Worm (Caenorhabditis elegans) whole organism, L2 larva: ENCODE data around the gene F59A7.2.

ENCODE experiments used
- C34F6.9 ChIP-seq: fragments of 150-350 bp; optimal IDR thresholded peaks from 2 replicates; lab custom pipeline; 2014; ENCODE audit warnings: missing biosample characterization, missing genetic modification characterization
- F13H6.1 ChIP-seq: sonication (generic microtip); optimal IDR thresholded peaks from 2 replicates; lab custom pipeline; 2016; ENCODE audit warnings: missing genetic modification characterization, missing compliant biosample characterization
- R02D3.7 ChIP-seq: fragments of 150-350 bp; optimal IDR thresholded peaks from 2 replicates; lab custom pipeline; 2014; ENCODE audit warnings: missing biosample characterization, missing genetic modification characterization
- ZK546.5 ChIP-seq: sonication (generic microtip); optimal IDR thresholded peaks from 2 replicates; lab custom pipeline; 2017; ENCODE audit warnings: missing biosample characterization, missing genetic modification characterization
- alr-1 ChIP-seq: fragments of 150-350 bp; optimal IDR thresholded peaks from 2 replicates; lab custom pipeline; 2014; ENCODE audit warnings: missing biosample characterization, missing genetic modification characterization
- aly-2 ChIP-seq: fragments of 150-350 bp; optimal IDR thresholded peaks from 2 replicates; lab custom pipeline; 2014; ENCODE audit warnings: missing biosample characterization, missing genetic modification characterization
- blmp-1 ChIP-seq: sonication (generic microtip); optimal IDR thresholded peaks from 2 replicates; lab custom pipeline; 2017; ENCODE audit warnings: missing genetic modification characterization, mild to moderate bottlenecking, missing compliant biosample characterization, antibody characterized with exemption, moderate library complexity; ENCODE audit not compliant: insufficient read depth
- ceh-82 ChIP-seq: fragments of 150-350 bp; optimal IDR thresholded peaks from 2 replicates; lab custom pipeline; 2014; ENCODE audit warnings: missing biosample characterization, missing genetic modification characterization
- crh-2 ChIP-seq: sonication (generic microtip); optimal IDR thresholded peaks from 2 replicates; lab custom pipeline; 2017; ENCODE audit warnings: missing biosample characterization, missing genetic modification characterization
- egl-27 ChIP-seq: sonication (generic microtip); optimal IDR thresholded peaks from 3 replicates; lab custom pipeline; 2017; ENCODE audit warnings: missing biosample characterization, missing genetic modification reagents, missing genetic modification characterization
- elt-1 ChIP-seq: fragments of 150-350 bp; optimal IDR thresholded peaks from 2 replicates; lab custom pipeline; 2014; ENCODE audit warnings: missing biosample characterization, missing genetic modification characterization
- elt-3 ChIP-seq: sonication (generic microtip); optimal IDR thresholded peaks from 2 replicates; lab custom pipeline; 2017; ENCODE audit warnings: missing biosample characterization, missing genetic modification characterization
- fos-1 ChIP-seq: fragments of 150-350 bp; optimal IDR thresholded peaks from 2 replicates; lab custom pipeline; 2014; ENCODE audit warnings: missing biosample characterization, missing genetic modification characterization
- gmeb-1 ChIP-seq: fragments of 150-350 bp; optimal IDR thresholded peaks from 2 replicates; lab custom pipeline; 2014; ENCODE audit warnings: missing biosample characterization, missing genetic modification characterization
- lin-13 ChIP-seq: fragments of 150-350 bp; optimal IDR thresholded peaks from 2 replicates; lab custom pipeline; 2014; ENCODE audit warnings: missing biosample characterization, missing genetic modification reagents, missing genetic modification characterization
- lin-39 ChIP-seq: fragments of 150-350 bp; optimal IDR thresholded peaks from 2 replicates; lab custom pipeline; 2014; ENCODE audit warnings: missing biosample characterization, missing genetic modification reagents, missing genetic modification characterization
- mab-5 ChIP-seq: fragments of 150-350 bp; optimal IDR thresholded peaks from 2 replicates; lab custom pipeline; 2014; ENCODE audit warnings: missing biosample characterization, missing genetic modification characterization
- mbf-1 ChIP-seq: sonication (generic microtip); optimal IDR thresholded peaks from 2 replicates; lab custom pipeline; 2017; ENCODE audit warnings: missing biosample characterization, missing genetic modification characterization
- mdl-1 ChIP-seq, 2 experiments: fragments of 150-350 bp in 1 of 2; sonication (generic microtip) in 1 of 2; optimal IDR thresholded peaks; 2 replicates each; lab custom pipeline; 2017; ENCODE audit warnings: missing biosample characterization in 2 of 2, missing genetic modification characterization in 2 of 2
- nhr-10 ChIP-seq: sonication (generic microtip); optimal IDR thresholded peaks from 2 replicates; lab custom pipeline; 2017; ENCODE audit warnings: missing biosample characterization, missing genetic modification characterization
- nhr-11 ChIP-seq: fragments of 150-350 bp; optimal IDR thresholded peaks from 2 replicates; lab custom pipeline; 2014; ENCODE audit warnings: missing biosample characterization, missing genetic modification characterization
- nhr-12 ChIP-seq: fragments of 150-350 bp; optimal IDR thresholded peaks from 2 replicates; lab custom pipeline; 2014; ENCODE audit warnings: missing biosample characterization, missing genetic modification characterization
- nhr-129 ChIP-seq: fragments of 150-350 bp; optimal IDR thresholded peaks from 2 replicates; lab custom pipeline; 2014; ENCODE audit warnings: missing biosample characterization, missing genetic modification characterization
- nhr-21 ChIP-seq: fragments of 150-350 bp; optimal IDR thresholded peaks from 2 replicates; lab custom pipeline; 2014; ENCODE audit warnings: missing biosample characterization, missing genetic modification characterization
- nhr-23 ChIP-seq: fragments of 150-350 bp; optimal IDR thresholded peaks from 2 replicates; lab custom pipeline; 2014; ENCODE audit warnings: missing biosample characterization, missing genetic modification reagents, missing genetic modification characterization
- nhr-237 ChIP-seq: fragments of 150-350 bp; optimal IDR thresholded peaks from 2 replicates; lab custom pipeline; 2014; ENCODE audit warnings: missing biosample characterization, missing genetic modification characterization
- nhr-25 ChIP-seq: fragments of 150-350 bp; sonication (generic microtip); optimal IDR thresholded peaks from 3 replicates; lab custom pipeline; 2014; ENCODE audit warnings: missing biosample characterization, missing genetic modification characterization
- peb-1 ChIP-seq: fragments of 150-350 bp; optimal IDR thresholded peaks from 2 replicates; lab custom pipeline; 2014; ENCODE audit warnings: missing biosample characterization, missing genetic modification characterization
- sem-4 ChIP-seq: fragments of 150-350 bp; optimal IDR thresholded peaks from 2 replicates; lab custom pipeline; 2014; ENCODE audit warnings: missing biosample characterization, missing genetic modification reagents, missing genetic modification characterization
- skn-1 ChIP-seq: sonication (generic microtip); optimal IDR thresholded peaks from 2 replicates; lab custom pipeline; 2017; ENCODE audit warnings: missing biosample characterization, missing genetic modification characterization
- sma-3 ChIP-seq: sonication (generic microtip); optimal IDR thresholded peaks from 2 replicates; lab custom pipeline; 2016; ENCODE audit warnings: missing genetic modification reagents, missing genetic modification characterization, missing compliant biosample characterization
- sma-9 ChIP-seq, 2 experiments: fragments of 150-350 bp in 1 of 2; sonication (generic microtip) in 1 of 2; optimal IDR thresholded peaks; 2 replicates each; lab custom pipeline; 2014 to 2016; ENCODE audit warnings: missing genetic modification characterization in 2 of 2, mild to moderate bottlenecking in 1 of 2, missing biosample characterization in 1 of 2, missing compliant biosample characterization in 1 of 2, missing genetic modification reagents in 1 of 2, moderate library complexity in 1 of 2
- unc-39 ChIP-seq: fragments of 150-350 bp; optimal IDR thresholded peaks from 2 replicates; lab custom pipeline; 2014; ENCODE audit warnings: missing biosample characterization, missing genetic modification characterization
- unc-55 ChIP-seq: fragments of 150-350 bp; sonication (generic microtip); optimal IDR thresholded peaks from 3 replicates; lab custom pipeline; 2014; ENCODE audit warnings: missing biosample characterization, missing genetic modification reagents, missing genetic modification characterization
- unc-62 ChIP-seq: fragments of 150-350 bp; optimal IDR thresholded peaks from 2 replicates; lab custom pipeline; 2014; ENCODE audit warnings: missing biosample characterization, missing genetic modification reagents, missing genetic modification characterization
- ztf-1 ChIP-seq: fragments of 200-800 bp; sonication (Bioruptor generic); conservative IDR thresholded peaks from 2 replicates; pipeline ENCODE4 v1.3.6; 2022; ENCODE audit warnings: missing genetic modification characterization, missing compliant biosample characterization
- ztf-11 ChIP-seq: sonication (generic microtip); optimal IDR thresholded peaks from 2 replicates; lab custom pipeline; 2017; ENCODE audit warnings: missing biosample characterization, missing genetic modification characterization
- ztf-4 ChIP-seq: fragments of 150-350 bp; optimal IDR thresholded peaks from 2 replicates; lab custom pipeline; 2014; ENCODE audit warnings: missing biosample characterization, missing genetic modification characterization

Gene F59A7.2

DNA sequence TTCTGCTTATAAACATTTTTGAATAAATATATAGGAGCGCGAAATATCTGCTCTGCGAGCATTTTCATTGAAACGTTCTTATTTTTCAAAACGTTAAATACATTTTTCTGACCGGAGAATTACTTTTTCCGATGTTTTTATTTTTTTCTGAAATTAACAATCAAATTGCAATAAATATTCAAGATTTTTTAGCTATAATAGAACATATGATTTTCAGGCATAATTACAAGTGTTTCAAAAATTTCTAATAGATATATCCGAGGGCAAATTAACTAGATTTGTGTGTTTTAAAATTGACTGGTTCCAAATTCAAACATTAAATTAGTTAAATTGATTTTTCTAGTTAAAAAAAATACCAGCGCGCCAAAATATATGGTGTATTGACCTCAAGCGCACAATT lies 37.4 kb downstream of the F59A7.2 start, which contains the start of gene T08B1.4:
TSS of gene T08B1.4 (plus strand) at position 301 of the 400 bp plus-strand sequence.
- TF ChIP-seq aly-2 (tag; lab: Kevin White, UChicago) (no peak), nhr-10 (tag; lab: Kevin White, UChicago) (no peak), crh-2 (tag; lab: Kevin White, UChicago) (no peak), nhr-11 (tag; lab: Kevin White, UChicago) (no peak), nhr-12 (tag; lab: Kevin White, UChicago) (no peak), nhr-237 (tag; lab: Kevin White, UChicago) (no peak), nhr-21 (tag; lab: Kevin White, UChicago) (no peak), ztf-4 (tag; lab: Kevin White, UChicago) (no peak), elt-1 (tag; lab: Kevin White, UChicago) (no peak), sma-9 (GFP tag; optimal IDR thresholded peaks at IDR 0.05; lab: Kevin White, UChicago) (no peak), sma-9 (tag; optimal IDR thresholded peaks at IDR 0.05; lab: Kevin White, UChicago) (no peak), skn-1 (no peak), elt-3 (tag; lab: Kevin White, UChicago) (no peak)
- TF ChIP-seq, all 48 proteins: peak for 0

ce11 chrV:1975049-1975448 lies 41.3 kb downstream of the F59A7.2 start, which contains the start of gene fbxa-201:
Gene fbxa-201, plus strand, starts transcription at chrV:1975349.
- TF ChIP-seq ztf-11 (tag; lab: Kevin White, UChicago) (no peak), peb-1 (no peak), nhr-237 (tag; lab: Kevin White, UChicago) (no peak), elt-3 (tag; lab: Kevin White, UChicago) (no peak), F13H6.1 (tag; lab: Kevin White, UChicago) (no peak), unc-55 (GFP tag; lab: Kevin White, UChicago) (no peak), lin-13 (GFP tag; lab: Kevin White, UChicago) (no peak)

DNA sequence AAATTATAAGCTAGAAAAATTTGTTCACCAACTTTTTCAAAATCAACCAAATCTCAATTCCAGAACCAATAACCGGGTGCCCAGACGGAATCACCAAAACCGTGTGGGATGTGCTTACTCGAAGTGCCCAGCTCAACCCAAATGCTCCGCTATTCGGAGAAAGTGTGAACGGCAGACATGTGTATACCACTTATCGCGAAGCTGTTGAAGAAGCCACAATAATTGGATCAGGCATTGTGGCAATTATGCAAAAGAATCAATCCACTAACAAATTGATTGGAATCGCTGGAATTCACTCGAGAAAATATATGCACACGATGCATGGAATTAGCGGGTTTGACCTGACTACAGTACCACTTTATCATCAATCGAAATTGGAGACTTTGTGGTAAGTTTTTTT lies 46.6 kb downstream of the F59A7.2 start:
- no peak for TF ChIP-seq nhr-129 (tag; lab: Kevin White, UChicago)
- TF ChIP-seq unc-62, result no peak
- no peak for TF ChIP-seq sem-4 (tag; lab: Kevin White, UChicago)
- no peak for TF ChIP-seq elt-3 (tag; lab: Kevin White, UChicago)
- TF ChIP-seq mab-5 (tag; lab: Kevin White, UChicago), result no peak
- TF ChIP-seq mdl-1 (tag; optimal IDR thresholded peaks at IDR 0.05; lab: Kevin White, UChicago), result no peak

DNA sequence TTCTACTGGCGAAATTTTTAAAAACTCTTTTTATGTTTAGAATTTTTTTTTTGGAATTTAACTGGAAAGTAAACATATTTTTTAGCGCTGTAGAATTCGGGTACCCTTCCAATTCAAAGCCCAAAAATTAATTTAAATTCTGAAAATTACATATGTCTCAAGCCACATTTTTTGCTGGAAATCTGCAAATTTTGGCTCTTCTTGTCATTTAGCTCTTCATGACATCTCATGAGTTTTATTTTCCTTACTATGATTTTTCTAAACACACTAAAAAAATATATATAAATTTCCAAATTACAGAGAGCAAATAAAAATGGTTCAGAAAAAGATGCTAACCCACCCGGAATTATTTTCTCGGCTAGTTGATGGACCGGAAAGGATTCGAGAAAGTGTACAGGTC lies 47.1 kb downstream of the F59A7.2 start, which contains the start of gene acs-3:
TSS of gene acs-3 (plus strand) at position 301 of the 400 bp plus-strand sequence.
- TF ChIP-seq crh-2 (tag; lab: Kevin White, UChicago) (no peak), sma-9 (GFP tag; optimal IDR thresholded peaks at IDR 0.05; lab: Kevin White, UChicago) (no peak), sma-9 (tag; optimal IDR thresholded peaks at IDR 0.05; lab: Kevin White, UChicago) (no peak), unc-55 (GFP tag; lab: Kevin White, UChicago) (no peak), ceh-82 (tag; lab: Kevin White, UChicago) (no peak), blmp-1 (no peak), sem-4 (tag; lab: Kevin White, UChicago) (no peak), alr-1 (tag; lab: Kevin White, UChicago) (no peak), peb-1 (no peak), nhr-11 (tag; lab: Kevin White, UChicago) (no peak), ztf-1 (GFP tag; lab: Robert Waterston, UW) (no peak), sma-3 (no peak), nhr-129 (tag; lab: Kevin White, UChicago) (no peak), mbf-1 (tag; lab: Kevin White, UChicago) (no peak), egl-27 (no peak), nhr-23 (tag; lab: Kevin White, UChicago) (no peak), unc-39 (no peak), skn-1 (no peak), mab-5 (tag; lab: Kevin White, UChicago) (no peak), gmeb-1 (tag; lab: Kevin White, UChicago) (no peak)

DNA sequence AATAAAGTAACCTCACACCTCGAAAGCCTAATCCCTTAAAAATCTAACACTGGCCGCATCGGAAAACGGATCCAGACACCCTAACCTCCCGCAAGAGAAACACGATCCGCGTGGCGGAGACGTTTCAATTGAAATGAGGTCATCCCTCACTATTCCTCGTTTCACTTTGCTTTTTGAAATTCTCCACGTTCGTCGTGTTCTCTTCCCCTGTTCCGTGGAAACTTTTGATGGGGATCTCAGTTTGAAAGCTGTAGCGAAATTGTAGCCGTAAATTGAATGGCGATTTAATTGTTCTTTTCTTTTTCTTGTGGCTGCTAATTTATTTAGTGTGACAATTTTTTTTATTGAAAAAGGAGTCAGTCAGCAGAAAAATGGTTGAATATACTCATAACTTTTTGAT lies 47.5 kb downstream of the F59A7.2 start:
- TF ChIP-seq R02D3.7 (tag; lab: Kevin White, UChicago) (no peak), ZK546.5 (tag; lab: Kevin White, UChicago) (no peak), elt-3 (tag; lab: Kevin White, UChicago) (no peak), skn-1 (no peak), ztf-4 (tag; lab: Kevin White, UChicago) (no peak), fos-1 (tag; lab: Kevin White, UChicago) (no peak), C34F6.9 (no peak), nhr-25 (tag; lab: Kevin White, UChicago) (no peak), lin-39 (tag; lab: Kevin White, UChicago) (no peak), sma-9 (GFP tag; optimal IDR thresholded peaks at IDR 0.05; lab: Kevin White, UChicago) (no peak), sma-9 (tag; optimal IDR thresholded peaks at IDR 0.05; lab: Kevin White, UChicago) (no peak), crh-2 (tag; lab: Kevin White, UChicago) (no peak), unc-55 (GFP tag; lab: Kevin White, UChicago) (no peak), gmeb-1 (tag; lab: Kevin White, UChicago) (no peak), peb-1 (no peak), egl-27 (no peak)
